Worm (Caenorhabditis elegans) whole organism, L2 larva: ENCODE data around the gene fbxb-25.

Experiments
- F13H6.1 ChIP-seq: sonication (generic microtip); optimal IDR thresholded peaks from 2 replicates; lab custom pipeline; 2016; ENCODE audit warnings: missing genetic modification characterization, missing compliant biosample characterization
- alr-1 ChIP-seq: fragments of 150-350 bp; optimal IDR thresholded peaks from 2 replicates; lab custom pipeline; 2014; ENCODE audit warnings: missing biosample characterization, missing genetic modification characterization
- aly-2 ChIP-seq: fragments of 150-350 bp; optimal IDR thresholded peaks from 2 replicates; lab custom pipeline; 2014; ENCODE audit warnings: missing biosample characterization, missing genetic modification characterization
- ama-1 ChIP-seq: fragments of 150-350 bp; optimal IDR thresholded peaks from 2 replicates; lab custom pipeline; 2018; ENCODE audit warnings: inconsistent platforms
- egl-27 ChIP-seq: sonication (generic microtip); optimal IDR thresholded peaks from 3 replicates; lab custom pipeline; 2017; ENCODE audit warnings: missing biosample characterization, missing genetic modification reagents, missing genetic modification characterization
- elt-1 ChIP-seq: fragments of 150-350 bp; optimal IDR thresholded peaks from 2 replicates; lab custom pipeline; 2014; ENCODE audit warnings: missing biosample characterization, missing genetic modification characterization
- elt-3 ChIP-seq: sonication (generic microtip); optimal IDR thresholded peaks from 2 replicates; lab custom pipeline; 2017; ENCODE audit warnings: missing biosample characterization, missing genetic modification characterization
- lsy-2 ChIP-seq, 2 experiments: fragments of 150-350 bp in 1 of 2; sonication (generic microtip) in 1 of 2; optimal IDR thresholded peaks; 2 replicates each; lab custom pipeline; 2014 to 2017; ENCODE audit warnings: missing biosample characterization in 2 of 2, missing genetic modification characterization in 2 of 2
- mab-5 ChIP-seq: fragments of 150-350 bp; optimal IDR thresholded peaks from 2 replicates; lab custom pipeline; 2014; ENCODE audit warnings: missing biosample characterization, missing genetic modification characterization
- mdl-1 ChIP-seq, 2 experiments: fragments of 150-350 bp in 1 of 2; sonication (generic microtip) in 1 of 2; optimal IDR thresholded peaks; 2 replicates each; lab custom pipeline; 2017; ENCODE audit warnings: missing biosample characterization in 2 of 2, missing genetic modification characterization in 2 of 2
- nhr-11 ChIP-seq: fragments of 150-350 bp; optimal IDR thresholded peaks from 2 replicates; lab custom pipeline; 2014; ENCODE audit warnings: missing biosample characterization, missing genetic modification characterization
- nhr-21 ChIP-seq: fragments of 150-350 bp; optimal IDR thresholded peaks from 2 replicates; lab custom pipeline; 2014; ENCODE audit warnings: missing biosample characterization, missing genetic modification characterization
- unc-62 ChIP-seq: fragments of 150-350 bp; optimal IDR thresholded peaks from 2 replicates; lab custom pipeline; 2014; ENCODE audit warnings: missing biosample characterization, missing genetic modification reagents, missing genetic modification characterization
- ztf-1 ChIP-seq: fragments of 200-800 bp; sonication (Bioruptor generic); conservative IDR thresholded peaks from 2 replicates; pipeline ENCODE4 v1.3.6; 2022; ENCODE audit warnings: missing genetic modification characterization, missing compliant biosample characterization

- TF ChIP-seq mab-5 (tag; lab: Kevin White, UChicago), result no peak
- no peak for TF ChIP-seq ama-1 (lab: Kevin White, UChicago)
- TF ChIP-seq egl-27, result no peak
- TF ChIP-seq unc-62 (GFP tag; lab: Kevin White, UChicago), result no peak
- no peak for TF ChIP-seq nhr-11 (tag; lab: Kevin White, UChicago)
- TF ChIP-seq mdl-1 (tag; optimal IDR thresholded peaks at IDR 0.05; lab: Kevin White, UChicago), result no peak
- no peak for TF ChIP-seq F13H6.1 (tag; lab: Kevin White, UChicago)
- TF ChIP-seq ztf-1 (GFP tag; lab: Robert Waterston, UW), result no peak
- no peak for TF ChIP-seq elt-3
- no peak for TF ChIP-seq aly-2 (tag; lab: Kevin White, UChicago)
- TF ChIP-seq lsy-2 (tag; optimal IDR thresholded peaks at IDR 0.05; lab: Kevin White, UChicago), result no peak
- no peak for TF ChIP-seq elt-1 (tag; lab: Kevin White, UChicago)
- TF ChIP-seq alr-1 (tag; lab: Kevin White, UChicago), result no peak
- no peak for TF ChIP-seq nhr-21 (tag; lab: Kevin White, UChicago)
Observed at ce11 chrII:1670260-1670879, 13.5 kb upstream of the fbxb-25 start, which contains the start of gene nhx-6.
